Worm (Caenorhabditis elegans) whole organism, L2 larva: ENCODE measurements around the gene glr-1.

Experiments
- F13H6.1 ChIP-seq: sonication (generic microtip); optimal IDR thresholded peaks from 2 replicates; lab custom pipeline; 2016; ENCODE audit warnings: missing genetic modification characterization, missing compliant biosample characterization
- blmp-1 ChIP-seq: sonication (generic microtip); optimal IDR thresholded peaks from 2 replicates; lab custom pipeline; 2017; ENCODE audit warnings: missing genetic modification characterization, mild to moderate bottlenecking, missing compliant biosample characterization, antibody characterized with exemption, moderate library complexity; ENCODE audit not compliant: insufficient read depth
- ceh-82 ChIP-seq: fragments of 150-350 bp; optimal IDR thresholded peaks from 2 replicates; lab custom pipeline; 2014; ENCODE audit warnings: missing biosample characterization, missing genetic modification characterization
- lsy-2 ChIP-seq, 2 experiments: fragments of 150-350 bp in 1 of 2; sonication (generic microtip) in 1 of 2; optimal IDR thresholded peaks; 2 replicates each; lab custom pipeline; 2014 to 2017; ENCODE audit warnings: missing biosample characterization in 2 of 2, missing genetic modification characterization in 2 of 2

DNA sequence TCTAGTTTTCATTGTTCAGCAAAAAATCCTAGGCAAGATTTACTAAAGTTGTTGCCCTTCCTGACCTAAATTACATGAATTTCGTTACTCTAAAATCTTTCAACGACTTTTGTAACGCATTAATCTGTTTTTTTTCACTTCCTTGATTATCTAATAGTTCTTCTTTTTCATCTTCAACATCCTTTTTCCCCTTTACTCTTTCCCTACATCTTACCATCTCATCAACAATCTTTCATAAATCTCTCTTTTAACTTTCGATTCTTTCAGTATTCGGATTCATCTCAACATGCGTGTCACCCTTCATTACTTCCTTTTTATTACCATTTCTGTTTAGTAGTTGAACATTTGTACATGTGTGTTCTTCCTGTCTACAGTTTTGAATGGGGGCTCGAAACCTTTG, 14.6 kb downstream of the glr-1 start:
- no peak for TF ChIP-seq ceh-82 (tag; lab: Kevin White, UChicago)
- TF ChIP-seq F13H6.1 (tag; lab: Kevin White, UChicago): no peak
- TF ChIP-seq blmp-1 (tag; lab: Kevin White, UChicago): peak; percentile 68
- TF ChIP-seq lsy-2 (tag; optimal IDR thresholded peaks at IDR 0.05; lab: Kevin White, UChicago): no peak
